Fruit fly (Drosophila melanogaster) whole organism: ENCODE measurements around the gene CG13064.

ENCODE experiments used
- CG8478 ChIP-seq: fragments of >200 bp; optimal IDR thresholded peaks from 2 replicates; lab custom pipeline; 2018; ENCODE audit warnings: inconsistent platforms
- Dll ChIP-seq: fragments of >200 bp; optimal IDR thresholded peaks from 2 replicates; lab custom pipeline; 2017
- pan ChIP-seq: fragments of >200 bp; optimal IDR thresholded peaks from 2 replicates; lab custom pipeline; 2017
- usp ChIP-seq: fragments of >200 bp; optimal IDR thresholded peaks from 2 replicates; lab custom pipeline; 2017; ENCODE audit warnings: missing biosample characterization, missing genetic modification characterization, mixed read lengths

DNA sequence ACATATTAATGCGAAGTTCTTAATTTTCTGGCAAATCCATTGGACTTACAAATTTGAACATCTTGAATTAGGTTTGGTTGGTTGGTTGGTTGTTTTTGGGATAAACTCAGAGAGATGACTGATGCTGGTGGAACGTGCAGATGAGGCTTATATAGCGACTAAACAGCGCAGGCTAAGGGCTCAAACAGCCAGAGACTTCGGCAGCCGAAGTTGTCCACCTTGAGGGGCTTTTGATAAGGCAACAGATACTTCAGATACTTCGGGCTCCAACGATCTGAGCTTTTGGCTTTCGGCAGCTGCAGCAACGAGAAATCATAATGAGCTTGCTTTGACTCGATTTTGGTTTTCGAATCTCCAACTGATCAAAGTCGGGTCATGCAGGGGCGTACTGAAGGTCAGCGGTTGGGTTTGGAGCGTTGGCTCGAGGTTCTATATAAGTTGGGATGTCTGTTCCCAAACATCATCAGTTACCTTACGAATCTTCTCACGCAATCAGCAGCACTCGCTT, 39.2 kb downstream of the CG13064 start, which contains the start of the genes CG13041 and CG13060:
- TF ChIP-seq usp (GFP tag; lab: Kevin White, UChicago) (no peak), Dll (lab: Kevin White, UChicago) (no peak), CG8478 (lab: Kevin White, UChicago) (no peak), pan (lab: Kevin White, UChicago) (no peak)
